Fruit fly (Drosophila melanogaster) whole organism, embryonic: ENCODE results near the gene Tace.

Experiments
- CG10274 ChIP-seq: fragments of 200-800 bp; sonication (Bioruptor generic); optimal IDR thresholded peaks from 3 replicates; lab custom pipeline; 2017; ENCODE audit warnings: missing biosample characterization, mild to moderate bottlenecking, missing genetic modification characterization
- CG10543 ChIP-seq: fragments of 200-800 bp; sonication (Bioruptor generic); optimal IDR thresholded peaks from 3 replicates; lab custom pipeline; 2017; ENCODE audit warnings: missing biosample characterization, mild to moderate bottlenecking, missing genetic modification characterization, moderate library complexity
- CG10565 ChIP-seq: fragments of 200-800 bp; sonication (Bioruptor generic); optimal IDR thresholded peaks from 3 replicates; lab custom pipeline; 2016; ENCODE audit warnings: missing biosample characterization, mild to moderate bottlenecking, missing genetic modification characterization
- CG10654 ChIP-seq: fragments of 200-800 bp; sonication (Bioruptor generic); optimal IDR thresholded peaks from 2 replicates; lab custom pipeline; 2016; ENCODE audit warnings: missing biosample characterization, missing genetic modification characterization
- CG11247 ChIP-seq: fragments of 200-800 bp; sonication (Bioruptor generic); IDR thresholded peaks from 2 replicates; pipeline ENCODE4 v1.3.6; 2022; ENCODE audit warnings: missing biosample characterization, missing genetic modification characterization
- CG11560 ChIP-seq: fragments of 200-800 bp; sonication (Bioruptor generic); IDR thresholded peaks from 3 replicates; pipeline ENCODE4 v1.3.6; 2022; ENCODE audit warnings: missing biosample characterization, missing genetic modification characterization
- CG12104 ChIP-seq: fragments of 200-800 bp; sonication (Bioruptor generic); optimal IDR thresholded peaks from 3 replicates; lab custom pipeline; 2016; ENCODE audit warnings: missing biosample characterization, missing genetic modification characterization
- CG12299 ChIP-seq: fragments of 200-800 bp; sonication (Bioruptor generic); optimal IDR thresholded peaks from 2 replicates; lab custom pipeline; 2018; ENCODE audit warnings: missing biosample characterization, mild to moderate bottlenecking, missing genetic modification characterization
- CG12659 ChIP-seq: fragments of 200-800 bp; sonication (Bioruptor generic); optimal IDR thresholded peaks from 3 replicates; lab custom pipeline; 2017; ENCODE audit warnings: mild to moderate bottlenecking, missing biosample characterization, missing genetic modification reagents, missing genetic modification characterization
- CG12769 ChIP-seq: fragments of 200-800 bp; sonication (Bioruptor generic); optimal IDR thresholded peaks from 2 replicates; lab custom pipeline; 2019; ENCODE audit warnings: missing biosample characterization, mild to moderate bottlenecking, missing genetic modification characterization, moderate library complexity
- CG13123 ChIP-seq: fragments of 200-800 bp; sonication (Bioruptor generic); optimal IDR thresholded peaks from 2 replicates; lab custom pipeline; 2016; ENCODE audit warnings: missing biosample characterization, missing genetic modification characterization
- CG13424 ChIP-seq: fragments of 200-800 bp; sonication (Bioruptor generic); optimal IDR thresholded peaks from 2 replicates; lab custom pipeline; 2019; ENCODE audit warnings: missing biosample characterization, mild to moderate bottlenecking, missing genetic modification characterization, moderate library complexity
- CG17359 ChIP-seq: fragments of 200-800 bp; sonication (Bioruptor generic); optimal IDR thresholded peaks from 3 replicates; lab custom pipeline; 2018; ENCODE audit warnings: missing biosample characterization, mild to moderate bottlenecking, missing genetic modification characterization, moderate library complexity
- CG2116 ChIP-seq: fragments of 200-800 bp; sonication (Bioruptor generic); optimal IDR thresholded peaks from 3 replicates; lab custom pipeline; 2018; ENCODE audit warnings: missing biosample characterization, mild to moderate bottlenecking, missing genetic modification characterization
- CG3407 ChIP-seq: fragments of 200-800 bp; sonication (Bioruptor generic); optimal IDR thresholded peaks from 2 replicates; lab custom pipeline; 2018; ENCODE audit warnings: missing biosample characterization, mild to moderate bottlenecking, missing genetic modification characterization
- CG3847 ChIP-seq: fragments of 200-800 bp; sonication (Bioruptor generic); IDR thresholded peaks from 2 replicates; pipeline ENCODE4 v1.3.6; 2022; ENCODE audit warnings: missing biosample characterization, missing genetic modification characterization
- CG7372 ChIP-seq: fragments of 200-800 bp; sonication (Bioruptor generic); IDR thresholded peaks from 2 replicates; pipeline ENCODE4 v1.3.6; 2022; ENCODE audit warnings: missing biosample characterization, missing genetic modification characterization
- CG8359 ChIP-seq: fragments of 200-800 bp; sonication (Bioruptor generic); optimal IDR thresholded peaks from 2 replicates; lab custom pipeline; 2017; ENCODE audit warnings: missing biosample characterization, mild to moderate bottlenecking, missing genetic modification characterization, borderline replicate concordance
- CG9817 ChIP-seq: fragments of 200-800 bp; sonication (Bioruptor generic); optimal IDR thresholded peaks from 2 replicates; lab custom pipeline; 2018; ENCODE audit warnings: missing biosample characterization, mild to moderate bottlenecking, missing genetic modification characterization, moderate library complexity
- Dek ChIP-seq: fragments of 200-800 bp; sonication (Bioruptor generic); optimal IDR thresholded peaks from 3 replicates; lab custom pipeline; 2019; ENCODE audit warnings: missing biosample characterization, mild to moderate bottlenecking, missing genetic modification characterization, moderate library complexity
- Dip3 ChIP-seq: fragments of 200-800 bp; sonication (Bioruptor generic); optimal IDR thresholded peaks from 3 replicates; lab custom pipeline; 2016; ENCODE audit warnings: missing biosample characterization, missing genetic modification characterization
- Eip74EF ChIP-seq, 2 experiments: fragments of 200-800 bp in 1 of 2; fragments of >200 bp in 1 of 2; sonication (Bioruptor generic) in 1 of 2; optimal IDR thresholded peaks; 2 replicates each; lab custom pipeline; 2017 to 2019; ENCODE audit warnings: missing biosample characterization in 2 of 2, missing genetic modification characterization in 2 of 2, mild to moderate bottlenecking in 1 of 2, moderate library complexity in 1 of 2
- Fer1 ChIP-seq: fragments of 200-800 bp; sonication (Bioruptor generic); optimal IDR thresholded peaks from 2 replicates; lab custom pipeline; 2017; ENCODE audit warnings: missing biosample characterization, mild to moderate bottlenecking, missing genetic modification characterization
- HmgZ ChIP-seq: fragments of 200-800 bp; sonication (Bioruptor generic); optimal IDR thresholded peaks from 2 replicates; lab custom pipeline; 2018; ENCODE audit warnings: missing biosample characterization, mild to moderate bottlenecking, missing genetic modification characterization
- Hmr ChIP-seq: fragments of 200-800 bp; sonication (Bioruptor generic); optimal IDR thresholded peaks from 3 replicates; lab custom pipeline; 2017; ENCODE audit warnings: mild to moderate bottlenecking, missing biosample characterization, missing genetic modification reagents, missing genetic modification characterization
- Lpt ChIP-seq: fragments of >200 bp; optimal IDR thresholded peaks from 2 replicates; lab custom pipeline; 2018; ENCODE audit warnings: missing biosample characterization, missing genetic modification characterization
- NC2α ChIP-seq: fragments of 200-800 bp; sonication (Bioruptor generic); optimal IDR thresholded peaks from 2 replicates; lab custom pipeline; 2016; ENCODE audit warnings: missing biosample characterization, missing genetic modification characterization
- Nf-YB ChIP-seq: fragments of 200-800 bp; sonication (Bioruptor generic); optimal IDR thresholded peaks from 3 replicates; lab custom pipeline; 2019; ENCODE audit warnings: missing biosample characterization, mild to moderate bottlenecking, missing genetic modification characterization, moderate library complexity
- Oli ChIP-seq: fragments of 200-800 bp; sonication (Bioruptor generic); optimal IDR thresholded peaks from 2 replicates; lab custom pipeline; 2018; ENCODE audit warnings: missing biosample characterization, mild to moderate bottlenecking, missing genetic modification characterization, moderate library complexity
- Sox100B ChIP-seq: fragments of 200-800 bp; sonication (Bioruptor generic); optimal IDR thresholded peaks from 3 replicates; lab custom pipeline; 2018; ENCODE audit warnings: missing biosample characterization, mild to moderate bottlenecking, missing genetic modification characterization
- Ssrp ChIP-seq: fragments of 200-800 bp; sonication (Bioruptor generic); optimal IDR thresholded peaks from 2 replicates; lab custom pipeline; 2018; ENCODE audit warnings: missing biosample characterization, mild to moderate bottlenecking, missing genetic modification characterization, moderate library complexity
- Xbp1 ChIP-seq: fragments of 200-800 bp; sonication (Bioruptor generic); optimal IDR thresholded peaks from 3 replicates; lab custom pipeline; 2016; ENCODE audit warnings: missing biosample characterization, mild to moderate bottlenecking, missing genetic modification characterization
- amos ChIP-seq: fragments of 200-800 bp; sonication (Bioruptor generic); IDR thresholded peaks from 2 replicates; pipeline ENCODE4 v1.3.6; 2022; ENCODE audit warnings: missing biosample characterization, missing genetic modification characterization; ENCODE audit not compliant: partially characterized antibody
- ash1 ChIP-seq: fragments of 200-800 bp; sonication (Bioruptor generic); optimal IDR thresholded peaks from 2 replicates; lab custom pipeline; 2018; ENCODE audit warnings: missing biosample characterization, mild to moderate bottlenecking, missing genetic modification characterization
- cad ChIP-seq: fragments of >200 bp; optimal IDR thresholded peaks from 2 replicates; lab custom pipeline; 2017; ENCODE audit warnings: missing biosample characterization, missing genetic modification characterization
- chinmo ChIP-seq: fragments of 200-800 bp; sonication (Bioruptor generic); IDR thresholded peaks from 4 replicates; pipeline ENCODE4 v1.3.6; 2022; ENCODE audit warnings: missing biosample characterization, missing genetic modification characterization; ENCODE audit not compliant: partially characterized antibody
- danr ChIP-seq: fragments of 200-800 bp; sonication (Bioruptor generic); IDR thresholded peaks from 2 replicates; pipeline ENCODE4 v1.3.6; 2022; ENCODE audit warnings: missing biosample characterization, missing genetic modification characterization
- disco-r ChIP-seq: fragments of 200-800 bp; sonication (Bioruptor generic); optimal IDR thresholded peaks from 2 replicates; lab custom pipeline; 2016; ENCODE audit warnings: missing biosample characterization, missing genetic modification characterization
- gfzf ChIP-seq: fragments of 200-800 bp; sonication (Bioruptor generic); optimal IDR thresholded peaks from 2 replicates; lab custom pipeline; 2016; ENCODE audit warnings: missing biosample characterization, mild to moderate bottlenecking, missing genetic modification characterization, moderate library complexity
- h ChIP-seq: fragments of >200 bp; optimal IDR thresholded peaks from 2 replicates; lab custom pipeline; 2017
- hb ChIP-seq: fragments of 200-800 bp; sonication (Bioruptor generic); IDR thresholded peaks from 3 replicates; pipeline ENCODE4 v1.3.6; 2022; ENCODE audit warnings: missing biosample characterization, missing genetic modification characterization; ENCODE audit not compliant: partially characterized antibody
- hth ChIP-seq: fragments of >200 bp; optimal IDR thresholded peaks from 2 replicates; lab custom pipeline; 2017; ENCODE audit warnings: inconsistent platforms
- kay ChIP-seq: fragments of 200-800 bp; sonication (Bioruptor generic); optimal IDR thresholded peaks from 2 replicates; lab custom pipeline; 2016; ENCODE audit warnings: missing biosample characterization, missing genetic modification characterization
- pan ChIP-seq, 4 experiments: fragments of >200 bp in 3 of 4; fragments of 200-800 bp in 1 of 4; sonication (Bioruptor generic) in 1 of 4; optimal IDR thresholded peaks in 3 of 4; IDR thresholded peaks in 1 of 4; 2 replicates each; pipeline versions ENCODE4 v1.3.6 to Lab custom; 2017 to 2022; ENCODE audit warnings: missing biosample characterization in 2 of 4, missing genetic modification characterization in 2 of 4, mixed read lengths in 1 of 4
- pho ChIP-seq: fragments of 200-800 bp; sonication (Bioruptor generic); optimal IDR thresholded peaks from 2 replicates; lab custom pipeline; 2016; ENCODE audit warnings: missing biosample characterization, missing genetic modification characterization
- phol ChIP-seq: fragments of 200-800 bp; sonication (Bioruptor generic); optimal IDR thresholded peaks from 3 replicates; lab custom pipeline; 2018; ENCODE audit warnings: missing biosample characterization, mild to moderate bottlenecking, missing genetic modification characterization, moderate library complexity
- prd ChIP-seq, 3 experiments: fragments of >200 bp in 2 of 3; fragments of 200-800 bp in 1 of 3; sonication (Bioruptor generic) in 1 of 3; optimal IDR thresholded peaks in 2 of 3; IDR thresholded peaks in 1 of 3; 2 replicates in 2 of 3; 3 replicates in 1 of 3; pipeline versions ENCODE4 v1.3.6 to Lab custom; 2017 to 2022; ENCODE audit warnings: missing biosample characterization in 1 of 3, missing genetic modification characterization in 1 of 3
- salm ChIP-seq: fragments of 200-800 bp; sonication (Bioruptor generic); optimal IDR thresholded peaks from 2 replicates; lab custom pipeline; 2018; ENCODE audit warnings: missing biosample characterization, mild to moderate bottlenecking, missing genetic modification characterization
- sens ChIP-seq: fragments of 200-800 bp; sonication (Bioruptor generic); peaks from one replicate; lab custom pipeline; 2016; ENCODE audit warnings: missing biosample characterization, missing genetic modification characterization

Tace gene

dm6 chr3R:30052455-30053046 lies 52.2 kb downstream of the Tace start, which contains the start of gene Jasper (continued):
- TF ChIP-seq CG10274 (GFP tag; lab: Kevin White, UChicago) (no peak), sens (GFP tag; lab: Kevin White, UChicago) (no peak), CG8359 (GFP tag; lab: Kevin White, UChicago) (no peak), Oli (tag; lab: Kevin White, UChicago) (no peak), disco-r (GFP tag; lab: Kevin White, UChicago) (no peak), chinmo (no peak), CG2116 (GFP tag; lab: Kevin White, UChicago) (peak; percentile 82), Ssrp (tag; lab: Kevin White, UChicago) (no peak), CG3847 (GFP tag; lab: Robert Waterston, UW) (peak; percentile 37; the same call in 1 of the 2 replicates), CG17359 (tag; lab: Kevin White, UChicago) (peak; percentile 2), Fer1 (GFP tag; lab: Kevin White, UChicago) (no peak), Nf-YB (no peak), ash1 (no peak), Sox100B (GFP tag; lab: Kevin White, UChicago) (no peak), CG10543 (GFP tag; lab: Kevin White, UChicago) (no peak), Eip74EF (GFP tag; optimal IDR thresholded peaks at IDR 0.05; lab: Kevin White, UChicago) (no peak), pan (optimal IDR thresholded peaks at IDR 0.05; lab: Kevin White, UChicago) (no peak), pan (GFP tag; optimal IDR thresholded peaks at IDR 0.05 in 1 of 2, IDR thresholded peaks at IDR 0.05 in 1 of 2) (no peak), CG3407 (GFP tag; lab: Kevin White, UChicago) (no peak), prd (optimal IDR thresholded peaks at IDR 0.05; lab: Kevin White, UChicago) (no peak), prd (GFP tag; IDR thresholded peaks at IDR 0.05; lab: Robert Waterston, UW) (0 out of 3 replicates have a peak, but pooled peaks have one; percentile 12), salm (tag; lab: Kevin White, UChicago) (no peak), NC2α (GFP tag; lab: Kevin White, UChicago) (no peak), CG10565 (GFP tag; lab: Kevin White, UChicago) (no peak), CG13123 (GFP tag; lab: Kevin White, UChicago) (no peak), Xbp1 (GFP tag; lab: Kevin White, UChicago) (no peak), CG7372 (GFP tag; lab: Robert Waterston, UW) (no peak), Lpt (no peak), amos (GFP tag; lab: Robert Waterston, UW) (peak; percentile 56; the same call in 1 of the 2 replicates), HmgZ (peak; percentile 90), Dek (tag; lab: Kevin White, UChicago) (peak; percentile 37), Hmr (GFP tag; lab: Kevin White, UChicago) (peak; percentile 19), h (lab: Kevin White, UChicago) (no peak), hth (lab: Kevin White, UChicago) (no peak), CG12659 (GFP tag; lab: Kevin White, UChicago) (peak; percentile 74), cad (GFP tag; lab: Kevin White, UChicago) (no peak), CG11247 (GFP tag; lab: Robert Waterston, UW) (no peak), CG11560 (tag; lab: Robert Waterston, UW) (no peak), hb (GFP tag; lab: Robert Waterston, UW) (no peak), CG13424 (tag; lab: Kevin White, UChicago) (peak; percentile 2), phol (tag; lab: Kevin White, UChicago) (peak; percentile 67), CG12299 (tag; lab: Kevin White, UChicago) (no peak), pho (GFP tag; lab: Kevin White, UChicago) (no peak), CG12104 (GFP tag; lab: Kevin White, UChicago) (no peak), CG10654 (peak; percentile 18), kay (no peak), danr (GFP tag; lab: Robert Waterston, UW) (no peak), CG12769 (no peak), gfzf (GFP tag; lab: Kevin White, UChicago) (peak; percentile 99), CG9817 (tag; lab: Kevin White, UChicago) (no peak), Dip3 (no peak)
